Worm (Caenorhabditis elegans) whole organism, L1 larva: Measurements from ENCODE around the gene F12A10.1.

Experiments used
- C16A3.4 ChIP-seq: fragments of 150-350 bp; optimal IDR thresholded peaks from 2 replicates; lab custom pipeline; 2014; ENCODE audit warnings: missing biosample characterization, missing genetic modification characterization
- C34B4.2 ChIP-seq: sonication (generic microtip); optimal IDR thresholded peaks from 2 replicates; lab custom pipeline; 2017; ENCODE audit warnings: mild to moderate bottlenecking, missing genetic modification characterization, missing compliant biosample characterization
- F16B12.6 ChIP-seq: fragments of 150-350 bp; optimal IDR thresholded peaks from 2 replicates; lab custom pipeline; 2014; ENCODE audit warnings: missing biosample characterization, missing genetic modification characterization
- alr-1 ChIP-seq: fragments of 200-800 bp; sonication (Bioruptor generic); optimal IDR thresholded peaks from 2 replicates; lab custom pipeline; 2018; ENCODE audit warnings: borderline replicate concordance, mild to moderate bottlenecking, missing genetic modification characterization, missing compliant biosample characterization
- aly-2 ChIP-seq: fragments of 150-350 bp; optimal IDR thresholded peaks from 2 replicates; lab custom pipeline; 2014; ENCODE audit warnings: missing biosample characterization, missing genetic modification characterization
- blmp-1 ChIP-seq: fragments of 150-350 bp; optimal IDR thresholded peaks from 2 replicates; lab custom pipeline; 2014; ENCODE audit warnings: missing biosample characterization, missing genetic modification characterization
- ceh-63 ChIP-seq: fragments of 200-800 bp; sonication (Bioruptor generic); optimal IDR thresholded peaks from 2 replicates; lab custom pipeline; 2018; ENCODE audit warnings: mild to moderate bottlenecking, missing genetic modification characterization, missing compliant biosample characterization
- ceh-90 ChIP-seq: sonication (generic microtip); optimal IDR thresholded peaks from 2 replicates; lab custom pipeline; 2016; ENCODE audit warnings: missing genetic modification characterization, missing compliant biosample characterization
- dpl-1 ChIP-seq, 3 experiments: fragments of 150-350 bp in 2 of 3; sonication (generic microtip) in 1 of 3; optimal IDR thresholded peaks; 2 replicates each; lab custom pipeline; 2014 to 2017; ENCODE audit warnings: missing biosample characterization in 3 of 3, missing genetic modification characterization in 3 of 3, missing genetic modification reagents in 3 of 3
- dsc-1 ChIP-seq: sonication (generic microtip); optimal IDR thresholded peaks from 2 replicates; lab custom pipeline; 2016; ENCODE audit warnings: mild to moderate bottlenecking, missing genetic modification characterization, missing compliant biosample characterization
- efl-1 ChIP-seq, 4 experiments: fragments of 150-350 bp; optimal IDR thresholded peaks in 3 of 4; peaks in 1 of 4; 1 replicate in 1 of 4; 2 replicates in 3 of 4; lab custom pipeline; 2014; ENCODE audit warnings: missing biosample characterization in 2 of 4, missing genetic modification characterization in 2 of 4, missing genetic modification reagents in 2 of 4
- efl-3 ChIP-seq: fragments of 200-800 bp; sonication (Bioruptor generic); optimal IDR thresholded peaks from 2 replicates; lab custom pipeline; 2018; ENCODE audit warnings: mild to moderate bottlenecking, missing genetic modification characterization, missing compliant biosample characterization
- egl-13 ChIP-seq: sonication (generic microtip); optimal IDR thresholded peaks from 2 replicates; lab custom pipeline; 2016; ENCODE audit warnings: missing genotype, missing genetic modification reagents, missing genetic modification characterization, missing compliant biosample characterization
- elt-2 ChIP-seq: sonication (generic microtip); optimal IDR thresholded peaks from 2 replicates; lab custom pipeline; 2016; ENCODE audit warnings: missing genetic modification characterization, mild to moderate bottlenecking, inconsistent platforms, missing compliant biosample characterization, missing genetic modification reagents
- elt-3 ChIP-seq, 6 experiments: fragments of 150-350 bp in 1 of 6; sonication (generic microtip); optimal IDR thresholded peaks; 2 replicates each; lab custom pipeline; 2017 to 2018; ENCODE audit warnings: missing biosample characterization in 6 of 6, missing genetic modification characterization in 6 of 6, inconsistent platforms in 1 of 6
- ets-5 ChIP-seq: fragments of 200-800 bp; sonication (Bioruptor generic); IDR thresholded peaks from 2 replicates; pipeline ENCODE4 v1.3.6; 2022; ENCODE audit warnings: missing genetic modification characterization, missing compliant biosample characterization
- hlh-17 ChIP-seq: fragments of 200-800 bp; sonication (Bioruptor generic); optimal IDR thresholded peaks from 2 replicates; lab custom pipeline; 2018; ENCODE audit warnings: missing genetic modification characterization, mild to moderate bottlenecking, missing compliant biosample characterization, moderate library complexity, borderline replicate concordance
- hpl-2 ChIP-seq: fragments of 150-350 bp; optimal IDR thresholded peaks from 2 replicates; lab custom pipeline; 2014; ENCODE audit warnings: missing biosample characterization, missing genetic modification reagents, missing genetic modification characterization
- irx-1 ChIP-seq: sonication (generic microtip); optimal IDR thresholded peaks from 2 replicates; lab custom pipeline; 2016; ENCODE audit warnings: missing genetic modification characterization, missing compliant biosample characterization
- isw-1 ChIP-seq: fragments of 200-800 bp; sonication (Bioruptor generic); IDR thresholded peaks from 2 replicates; pipeline ENCODE4 v1.3.6; 2022; ENCODE audit warnings: missing genetic modification characterization, missing compliant biosample characterization
- lin-13 ChIP-seq: fragments of 150-350 bp; optimal IDR thresholded peaks from 2 replicates; lab custom pipeline; 2014; ENCODE audit warnings: missing biosample characterization, missing genetic modification reagents, missing genetic modification characterization
- lin-15B ChIP-seq: fragments of 150-350 bp; sonication (generic microtip); optimal IDR thresholded peaks from 3 replicates; lab custom pipeline; 2014; ENCODE audit warnings: missing biosample characterization, missing genetic modification characterization
- lir-3 ChIP-seq: sonication (generic microtip); optimal IDR thresholded peaks from 2 replicates; lab custom pipeline; 2016; ENCODE audit warnings: mild to moderate bottlenecking, missing genetic modification characterization, moderate library complexity, missing compliant biosample characterization; ENCODE audit not compliant: poor library complexity
- lsy-2 ChIP-seq, 2 experiments: fragments of 150-350 bp; optimal IDR thresholded peaks; 2 replicates each; lab custom pipeline; 2014; ENCODE audit warnings: missing biosample characterization in 2 of 2, missing genetic modification characterization in 2 of 2
- mab-9 ChIP-seq: fragments of 200-800 bp; sonication (Bioruptor generic); IDR thresholded peaks from 2 replicates; pipeline ENCODE4 v1.3.6; 2022; ENCODE audit warnings: missing genetic modification reagents, missing genetic modification characterization, missing compliant biosample characterization
- mdl-1 ChIP-seq, 2 experiments: fragments of 150-350 bp; optimal IDR thresholded peaks; 2 replicates each; lab custom pipeline; 2014 to 2017; ENCODE audit warnings: missing biosample characterization in 2 of 2, missing genetic modification characterization in 2 of 2, inconsistent platforms in 1 of 2
- mef-2 ChIP-seq: fragments of 150-350 bp; optimal IDR thresholded peaks from 2 replicates; lab custom pipeline; 2014; ENCODE audit warnings: missing biosample characterization, missing genetic modification characterization
- nhr-11 ChIP-seq: fragments of 150-350 bp; optimal IDR thresholded peaks from 2 replicates; lab custom pipeline; 2014; ENCODE audit warnings: missing biosample characterization, missing genetic modification characterization
- nhr-19 ChIP-seq: fragments of 200-800 bp; sonication (Bioruptor generic); conservative IDR thresholded peaks from 2 replicates; pipeline ENCODE4 v1.3.6; 2022; ENCODE audit warnings: missing genetic modification characterization, missing compliant biosample characterization
- nhr-20 ChIP-seq: sonication (generic microtip); optimal IDR thresholded peaks from 2 replicates; lab custom pipeline; 2016; ENCODE audit warnings: mild to moderate bottlenecking, missing genetic modification characterization, missing compliant biosample characterization
- nhr-237 ChIP-seq: fragments of 150-350 bp; optimal IDR thresholded peaks from 2 replicates; lab custom pipeline; 2014; ENCODE audit warnings: missing biosample characterization, missing genetic modification characterization
- nhr-28 ChIP-seq: fragments of 150-350 bp; optimal IDR thresholded peaks from 2 replicates; lab custom pipeline; 2014; ENCODE audit warnings: missing biosample characterization, missing genetic modification characterization
- nhr-47 ChIP-seq: sonication (generic microtip); optimal IDR thresholded peaks from 2 replicates; lab custom pipeline; 2016; ENCODE audit warnings: mild to moderate bottlenecking, missing genetic modification characterization, moderate library complexity, missing compliant biosample characterization
- nhr-76 ChIP-seq: sonication (generic microtip); optimal IDR thresholded peaks from 2 replicates; lab custom pipeline; 2017; ENCODE audit warnings: missing biosample characterization, missing genetic modification characterization
- nhr-77 ChIP-seq: fragments of 150-350 bp; optimal IDR thresholded peaks from 2 replicates; lab custom pipeline; 2014; ENCODE audit warnings: missing biosample characterization, missing genetic modification characterization
- nhr-84 ChIP-seq: sonication (generic microtip); optimal IDR thresholded peaks from 2 replicates; lab custom pipeline; 2017; ENCODE audit warnings: missing biosample characterization, missing genetic modification characterization
- nhr-85 ChIP-seq: sonication (generic microtip); peaks from one replicate; lab custom pipeline; 2016; ENCODE audit warnings: missing genetic modification characterization, inconsistent platforms, missing compliant biosample characterization
- pqm-1 ChIP-seq: sonication (generic microtip); optimal IDR thresholded peaks from 3 replicates; lab custom pipeline; 2017; ENCODE audit warnings: missing biosample characterization, missing genetic modification characterization
- rnt-1 ChIP-seq: sonication (generic microtip); optimal IDR thresholded peaks from 2 replicates; lab custom pipeline; 2016; ENCODE audit warnings: mild to moderate bottlenecking, missing genetic modification characterization, moderate library complexity, missing compliant biosample characterization
- snpc-4 ChIP-seq: fragments of 150-350 bp; optimal IDR thresholded peaks from 2 replicates; lab custom pipeline; 2014; ENCODE audit warnings: missing biosample characterization, missing genetic modification characterization
- snu-23 ChIP-seq: sonication (generic microtip); optimal IDR thresholded peaks from 2 replicates; lab custom pipeline; 2016; ENCODE audit warnings: missing genetic modification characterization, missing compliant biosample characterization
- sox-4 ChIP-seq: sonication (generic microtip); optimal IDR thresholded peaks from 2 replicates; lab custom pipeline; 2016; ENCODE audit warnings: missing genetic modification characterization, missing compliant biosample characterization
- sptf-1 ChIP-seq: fragments of 150-350 bp; optimal IDR thresholded peaks from 2 replicates; lab custom pipeline; 2014; ENCODE audit warnings: missing biosample characterization, missing genetic modification characterization
- swsn-7 ChIP-seq: sonication (generic microtip); optimal IDR thresholded peaks from 2 replicates; lab custom pipeline; 2016; ENCODE audit warnings: missing genetic modification characterization, missing compliant biosample characterization
- tlp-1 ChIP-seq: fragments of 150-350 bp; optimal IDR thresholded peaks from 2 replicates; lab custom pipeline; 2014; ENCODE audit warnings: missing biosample characterization, missing genetic modification characterization
- unc-30 ChIP-seq: sonication (generic microtip); optimal IDR thresholded peaks from 2 replicates; lab custom pipeline; 2017; ENCODE audit warnings: missing biosample characterization, missing genetic modification characterization
- unc-86 ChIP-seq: sonication (generic microtip); optimal IDR thresholded peaks from 2 replicates; lab custom pipeline; 2016; ENCODE audit warnings: missing genetic modification characterization, missing compliant biosample characterization
- unc-98 ChIP-seq: fragments of 200-800 bp; sonication (Bioruptor generic); IDR thresholded peaks from 2 replicates; pipeline ENCODE4 v1.3.6; 2022; ENCODE audit warnings: missing genetic modification characterization, missing compliant biosample characterization
- vab-15 ChIP-seq: sonication (generic microtip); optimal IDR thresholded peaks from 2 replicates; lab custom pipeline; 2017; ENCODE audit warnings: missing genotype, mild to moderate bottlenecking, missing genetic modification characterization, missing compliant biosample characterization
- xbp-1 ChIP-seq: sonication (generic microtip); optimal IDR thresholded peaks from 2 replicates; lab custom pipeline; 2016; ENCODE audit warnings: missing genetic modification characterization, missing compliant biosample characterization
- zip-4 ChIP-seq: fragments of 200-800 bp; sonication (Bioruptor generic); optimal IDR thresholded peaks from 2 replicates; lab custom pipeline; 2018; ENCODE audit warnings: mild to moderate bottlenecking, missing genetic modification characterization, moderate library complexity, missing compliant biosample characterization

Gene F12A10.1

ce11 chrII:5543476-5544144, 47.3 kb downstream of the F12A10.1 start (continued):
- peak; percentile 99 for TF ChIP-seq nhr-77 (tag; lab: Kevin White, UChicago)
- TF ChIP-seq nhr-84 (tag; lab: Kevin White, UChicago) = peak; percentile 78
- peak; percentile 100 for TF ChIP-seq nhr-47 (tag; lab: Kevin White, UChicago)
- peak; percentile 98 for TF ChIP-seq sox-4 (tag; lab: Kevin White, UChicago)
- peak; percentile 60 for TF ChIP-seq F16B12.6 (tag; lab: Kevin White, UChicago)
- peak; percentile 100 for TF ChIP-seq snpc-4
- no peak for TF ChIP-seq tlp-1 (tag; lab: Kevin White, UChicago)
- TF ChIP-seq lin-15B (tag; lab: Kevin White, UChicago) = peak; percentile 60
- TF ChIP-seq zip-4 = peak; percentile 95
- TF ChIP-seq ceh-63 (GFP tag; lab: Kevin White, UChicago) = peak; percentile 95
- peak; percentile 67 for TF ChIP-seq C34B4.2 (tag; lab: Kevin White, UChicago)
- TF ChIP-seq hlh-17 (GFP tag; lab: Kevin White, UChicago) = peak; percentile 92
- peak; percentile 79 for TF ChIP-seq unc-98
- TF ChIP-seq dpl-1 (GFP tag; optimal IDR thresholded peaks at IDR 0.05; lab: Kevin White, UChicago) = peak; percentile 80 to 85 (median 83)
- TF ChIP-seq aly-2 (tag; lab: Kevin White, UChicago) = peak; percentile 99
- peak; percentile 81 for TF ChIP-seq blmp-1 (tag; lab: Kevin White, UChicago)
- peak; percentile 98 for TF ChIP-seq egl-13
- TF ChIP-seq swsn-7 (tag; lab: Kevin White, UChicago) = peak; percentile 100
- TF ChIP-seq sptf-1 (tag; lab: Kevin White, UChicago) = no peak
- TF ChIP-seq hpl-2 (GFP tag; lab: Kevin White, UChicago) = peak; percentile 98
- TF ChIP-seq vab-15 (tag; lab: Kevin White, UChicago) = peak; percentile 87
- peak; percentile 71 for TF ChIP-seq ceh-90 (tag; lab: Kevin White, UChicago)
- TF ChIP-seq lin-13 (GFP tag; lab: Kevin White, UChicago) = peak; percentile 96
- peak; percentile 99 for TF ChIP-seq C16A3.4 (tag; lab: Kevin White, UChicago)
- TF ChIP-seq nhr-237 = peak; percentile 91
- TF ChIP-seq unc-30 (tag; lab: Kevin White, UChicago) = peak; percentile 68
- peak; percentile 92 for TF ChIP-seq lir-3 (tag; lab: Kevin White, UChicago)
- peak; percentile 98 for TF ChIP-seq unc-86 (tag; lab: Kevin White, UChicago)
- TF ChIP-seq mab-9 (GFP tag; lab: Robert Waterston, UW) = peak; percentile 98
- peak; percentile 100 for TF ChIP-seq nhr-20 (tag; lab: Kevin White, UChicago)
- TF ChIP-seq nhr-85 (tag; lab: Kevin White, UChicago) = peak; percentile 99
- peak; percentile 92 to 93 for TF ChIP-seq efl-1 (optimal IDR thresholded peaks at IDR 0.05; lab: Kevin White, UChicago)
- peak; percentile 80 to 98 for TF ChIP-seq efl-1 (GFP tag; optimal IDR thresholded peaks at IDR 0.05 in 1 of 2; lab: Kevin White, UChicago)
- peak; percentile 100 for TF ChIP-seq elt-2 (tag; lab: Kevin White, UChicago)
- no peak for TF ChIP-seq alr-1 (tag; lab: Kevin White, UChicago)
- peak; percentile 98 for TF ChIP-seq xbp-1
- peak; percentile 38 to 93 for TF ChIP-seq mdl-1 (tag; optimal IDR thresholded peaks at IDR 0.05; lab: Kevin White, UChicago)
- TF ChIP-seq ets-5 (GFP tag; lab: Robert Waterston, UW) = 0 out of 2 replicates have a peak, but pooled peaks have one; percentile 74
- peak; percentile 69 for TF ChIP-seq nhr-28
- peak; percentile 98 for TF ChIP-seq rnt-1 (tag; lab: Kevin White, UChicago)
- peak; percentile 98 for TF ChIP-seq isw-1
- TF ChIP-seq irx-1 = peak; percentile 99
- TF ChIP-seq pqm-1 (tag; lab: Kevin White, UChicago) = peak; percentile 91
- TF ChIP-seq elt-3 (tag; optimal IDR thresholded peaks at IDR 0.05; lab: Kevin White, UChicago) = peak; percentile 47 to 98 (median 80)
- TF ChIP-seq snu-23 (GFP tag; lab: Kevin White, UChicago) = peak; percentile 100
- TF ChIP-seq nhr-11 (tag; lab: Kevin White, UChicago) = peak; percentile 96
- TF ChIP-seq dsc-1 (tag; lab: Kevin White, UChicago) = peak; percentile 99
- peak; percentile 98 for TF ChIP-seq nhr-76
- TF ChIP-seq efl-3 (GFP tag; lab: Kevin White, UChicago) = peak; percentile 83
- TF ChIP-seq nhr-19 (GFP tag; lab: Robert Waterston, UW) = peak; percentile 99
- TF ChIP-seq lsy-2 (tag; optimal IDR thresholded peaks at IDR 0.05; lab: Kevin White, UChicago) = peak; percentile 96
- peak; percentile 93 for TF ChIP-seq mef-2
